Worm (Caenorhabditis elegans) whole organism, early embryonic: ENCODE measurements around the gene F38B7.2.

ENCODE experiments used
- B0310.2 ChIP-seq: sonication (generic microtip); optimal IDR thresholded peaks from 2 replicates; lab custom pipeline; 2016; ENCODE audit warnings: mild to moderate bottlenecking, missing genetic modification characterization, missing compliant biosample characterization
- F13C5.2 ChIP-seq: sonication (generic microtip); optimal IDR thresholded peaks from 2 replicates; lab custom pipeline; 2017; ENCODE audit warnings: mild to moderate bottlenecking, missing genetic modification characterization, inconsistent platforms, missing compliant biosample characterization
- ama-1 ChIP-seq: fragments of 150-350 bp; optimal IDR thresholded peaks from 2 replicates; lab custom pipeline; 2014
- ceh-13 ChIP-seq: fragments of 200-800 bp; sonication (Bioruptor generic); optimal IDR thresholded peaks from 2 replicates; lab custom pipeline; 2018; ENCODE audit warnings: mild to moderate bottlenecking, missing genetic modification characterization, missing compliant biosample characterization
- ceh-36 ChIP-seq: sonication (generic microtip); optimal IDR thresholded peaks from 2 replicates; lab custom pipeline; 2016; ENCODE audit warnings: missing genetic modification characterization, inconsistent platforms, missing compliant biosample characterization
- flt-1 ChIP-seq: fragments of 200-800 bp; sonication (Bioruptor generic); IDR thresholded peaks from 2 replicates; pipeline ENCODE4 v1.3.6; 2022; ENCODE audit warnings: missing genetic modification characterization, missing compliant biosample characterization
- hnd-1 ChIP-seq: sonication (generic microtip); optimal IDR thresholded peaks from 2 replicates; lab custom pipeline; 2016; ENCODE audit warnings: missing genetic modification characterization, missing compliant biosample characterization
- pes-1 ChIP-seq: fragments of 200-800 bp; sonication (Bioruptor generic); IDR thresholded peaks from 2 replicates; pipeline ENCODE4 v1.3.6; 2022; ENCODE audit warnings: missing genetic modification reagents, missing genetic modification characterization, missing compliant biosample characterization
- sea-1 ChIP-seq: fragments of 200-800 bp; sonication (Bioruptor generic); conservative IDR thresholded peaks from 2 replicates; pipeline ENCODE4 v1.3.6; 2022; ENCODE audit warnings: missing genetic modification characterization, missing compliant biosample characterization

DNA sequence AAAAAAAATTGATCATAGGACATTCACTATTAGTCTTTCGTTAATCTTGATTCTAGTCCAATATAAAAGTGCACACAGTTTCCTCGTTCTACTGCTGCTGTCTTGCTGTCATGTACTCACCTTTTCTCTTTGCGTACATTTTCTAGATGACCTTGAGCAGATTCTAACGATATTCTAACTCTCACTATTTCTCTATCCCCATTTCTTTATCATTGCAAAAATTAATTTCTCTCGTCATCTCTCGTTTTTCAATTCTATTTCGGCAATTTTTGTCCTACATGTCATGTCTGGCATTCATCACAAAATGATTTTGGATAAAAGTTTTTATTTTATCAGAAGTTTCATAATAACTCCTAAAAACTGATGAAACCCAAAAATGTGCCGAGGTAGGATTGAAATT is 35.0 kb upstream of the F38B7.2 start, which contains the start of gene ttll-5:
- TF ChIP-seq ama-1 (lab: Kevin White, UChicago) (no peak), F13C5.2 (tag; lab: Kevin White, UChicago) (no peak), ceh-13 (GFP tag; lab: Kevin White, UChicago) (no peak), flt-1 (GFP tag; lab: Robert Waterston, UW) (no peak), pes-1 (no peak), ceh-36 (tag; lab: Kevin White, UChicago) (no peak), hnd-1 (no peak), sea-1 (GFP tag; lab: Robert Waterston, UW) (no peak), B0310.2 (tag; lab: Kevin White, UChicago) (no peak)
